Worm (Caenorhabditis elegans): ENCODE measurements around the gene F08C6.18.

ce11 chrX:7583930-7584329, 10.5 kb upstream of the F08C6.18 start:
- TF ChIP-seq pha-4 (GFP tag; IDR thresholded peaks at IDR 0.05): no peak
- TF ChIP-seq pha-4 (tag; optimal IDR thresholded peaks at IDR 0.05): no peak
- TF ChIP-seq lin-38 (GFP tag; IDR thresholded peaks at IDR 0.05): no peak
- no peak for TF ChIP-seq dpl-1 (GFP tag; optimal IDR thresholded peaks at IDR 0.05)
- no peak for TF ChIP-seq mdl-1 (tag; optimal IDR thresholded peaks at IDR 0.05)
- TF ChIP-seq ceh-20 (GFP tag; IDR thresholded peaks at IDR 0.05): no peak
- no peak for TF ChIP-seq mep-1 (tag; optimal IDR thresholded peaks at IDR 0.05)

Data from whole organism, L4 larva.